Fruit fly (Drosophila melanogaster) whole organism, embryonic: ENCODE data around the gene SKIP.

Source experiments
- Aef1 ChIP-seq: fragments of 200-800 bp; sonication (Bioruptor generic); IDR thresholded peaks from 3 replicates; pipeline ENCODE4 v1.3.6; 2022; ENCODE audit warnings: missing biosample characterization, missing genetic modification characterization
- Blimp-1 ChIP-seq: fragments of 200-800 bp; sonication (Bioruptor generic); optimal IDR thresholded peaks from 3 replicates; lab custom pipeline; 2018; ENCODE audit warnings: missing biosample characterization, missing genetic modification characterization, mild to moderate bottlenecking, moderate library complexity, missing genetic modification reagents
- CG12942 ChIP-seq: fragments of 200-800 bp; sonication (Bioruptor generic); optimal IDR thresholded peaks from 3 replicates; lab custom pipeline; 2016; ENCODE audit warnings: missing biosample characterization, missing genetic modification characterization
- CG14441 ChIP-seq: fragments of 200-800 bp; sonication (Bioruptor generic); IDR thresholded peaks from 2 replicates; pipeline ENCODE4 v1.3.6; 2022; ENCODE audit warnings: missing biosample characterization, missing genetic modification characterization
- CG15073 ChIP-seq: fragments of 200-800 bp; sonication (Bioruptor generic); optimal IDR thresholded peaks from 2 replicates; lab custom pipeline; 2016; ENCODE audit warnings: missing biosample characterization, missing genetic modification characterization
- CG16779 ChIP-seq: fragments of 200-800 bp; sonication (Bioruptor generic); IDR thresholded peaks from 2 replicates; pipeline ENCODE4 v1.3.6; 2022; ENCODE audit warnings: missing biosample characterization, missing genetic modification characterization
- CG17385 ChIP-seq: fragments of 200-800 bp; sonication (Bioruptor generic); optimal IDR thresholded peaks from 3 replicates; lab custom pipeline; 2018; ENCODE audit warnings: missing biosample characterization, mild to moderate bottlenecking, missing genetic modification characterization
- CG18262 ChIP-seq: fragments of 200-800 bp; optimal IDR thresholded peaks from 3 replicates; lab custom pipeline; 2019; ENCODE audit warnings: missing biosample characterization, mild to moderate bottlenecking, missing genetic modification characterization, moderate library complexity
- CG32767 ChIP-seq: fragments of 200-800 bp; sonication (Bioruptor generic); IDR thresholded peaks from 2 replicates; pipeline ENCODE4 v1.3.6; 2022; ENCODE audit warnings: missing biosample characterization, missing genetic modification characterization
- CG33213 ChIP-seq: fragments of 200-800 bp; sonication (Bioruptor generic); optimal IDR thresholded peaks from 3 replicates; lab custom pipeline; 2016; ENCODE audit warnings: missing biosample characterization, missing genetic modification characterization
- CG33557 ChIP-seq: fragments of 200-800 bp; sonication (Bioruptor generic); optimal IDR thresholded peaks from 2 replicates; lab custom pipeline; 2019; ENCODE audit warnings: missing biosample characterization, mild to moderate bottlenecking, missing genetic modification characterization, moderate library complexity
- CG3995 ChIP-seq: fragments of 200-800 bp; sonication (Bioruptor generic); optimal IDR thresholded peaks from 3 replicates; lab custom pipeline; 2016; ENCODE audit warnings: missing biosample characterization, missing genetic modification characterization
- CG5953 ChIP-seq: fragments of 200-800 bp; sonication (Bioruptor generic); IDR thresholded peaks from 2 replicates; pipeline ENCODE4 v1.3.6; 2022; ENCODE audit warnings: missing biosample characterization, missing genetic modification characterization
- CG6813 ChIP-seq: fragments of 200-800 bp; sonication (Bioruptor generic); optimal IDR thresholded peaks from 2 replicates; lab custom pipeline; 2017; ENCODE audit warnings: missing biosample characterization, missing genetic modification characterization, mild to moderate bottlenecking, moderate library complexity, missing genetic modification reagents
- CG7556 ChIP-seq: fragments of 200-800 bp; sonication (Bioruptor generic); optimal IDR thresholded peaks from 2 replicates; lab custom pipeline; 2017; ENCODE audit warnings: missing biosample characterization, mild to moderate bottlenecking, missing genetic modification characterization
- CG9797 ChIP-seq: fragments of 200-800 bp; sonication (Bioruptor generic); optimal IDR thresholded peaks from 3 replicates; lab custom pipeline; 2018; ENCODE audit warnings: missing biosample characterization, mild to moderate bottlenecking, missing genetic modification characterization
- CoRest ChIP-seq: fragments of 200-800 bp; sonication (Bioruptor generic); optimal IDR thresholded peaks from 3 replicates; lab custom pipeline; 2018; ENCODE audit warnings: missing biosample characterization, mild to moderate bottlenecking, missing genetic modification characterization, moderate library complexity
- Dek ChIP-seq: fragments of 200-800 bp; sonication (Bioruptor generic); optimal IDR thresholded peaks from 3 replicates; lab custom pipeline; 2019; ENCODE audit warnings: missing biosample characterization, mild to moderate bottlenecking, missing genetic modification characterization, moderate library complexity
- H2.0 ChIP-seq: fragments of 200-800 bp; sonication (Bioruptor generic); IDR thresholded peaks from 2 replicates; pipeline ENCODE4 v1.3.6; 2022; ENCODE audit warnings: missing biosample characterization, missing genetic modification characterization
- HLH3B ChIP-seq: fragments of 200-800 bp; sonication (Bioruptor generic); IDR thresholded peaks from 2 replicates; pipeline ENCODE4 v1.3.6; 2022; ENCODE audit warnings: missing biosample characterization, missing genetic modification characterization
- HmgZ ChIP-seq: fragments of 200-800 bp; sonication (Bioruptor generic); optimal IDR thresholded peaks from 2 replicates; lab custom pipeline; 2018; ENCODE audit warnings: missing biosample characterization, mild to moderate bottlenecking, missing genetic modification characterization
- MTF-1 ChIP-seq: fragments of 200-800 bp; sonication (Bioruptor generic); optimal IDR thresholded peaks from 2 replicates; lab custom pipeline; 2018; ENCODE audit warnings: missing biosample characterization, mild to moderate bottlenecking, missing genetic modification characterization, borderline replicate concordance
- Mrtf ChIP-seq: fragments of 200-800 bp; sonication (Bioruptor generic); IDR thresholded peaks from 3 replicates; pipeline ENCODE4 v1.3.6; 2022; ENCODE audit warnings: missing biosample characterization, missing genetic modification characterization
- Ptx1 ChIP-seq: fragments of 200-800 bp; sonication (Bioruptor generic); IDR thresholded peaks from 2 replicates; pipeline ENCODE4 v1.3.6; 2022; ENCODE audit warnings: missing biosample characterization, missing genetic modification characterization
- Taf1 ChIP-seq: fragments of 200-800 bp; sonication (Bioruptor generic); IDR thresholded peaks from 2 replicates; pipeline ENCODE4 v1.3.6; 2022; ENCODE audit warnings: missing biosample characterization, missing genetic modification characterization
- Trl ChIP-seq, 3 experiments: fragments of >200 bp in 2 of 3; fragments of 200-800 bp in 1 of 3; sonication (Bioruptor generic) in 1 of 3; optimal IDR thresholded peaks; 2 replicates in 1 of 3; 3 replicates in 2 of 3; lab custom pipeline; 2016 to 2017; ENCODE audit warnings: missing biosample characterization in 1 of 3, missing genetic modification characterization in 1 of 3
- al ChIP-seq: fragments of 200-800 bp; sonication (Bioruptor generic); IDR thresholded peaks from 2 replicates; pipeline ENCODE4 v1.3.6; 2022; ENCODE audit warnings: missing biosample characterization, missing genetic modification characterization
- aop ChIP-seq: fragments of 200-800 bp; sonication (Bioruptor generic); IDR thresholded peaks from 2 replicates; pipeline ENCODE4 v1.3.6; 2022; ENCODE audit warnings: missing biosample characterization, missing genetic modification characterization
- ap ChIP-seq: fragments of 200-800 bp; sonication (Bioruptor generic); IDR thresholded peaks from 2 replicates; pipeline ENCODE4 v1.3.6; 2022; ENCODE audit warnings: missing biosample characterization, missing genetic modification characterization
- ash1 ChIP-seq: fragments of 200-800 bp; sonication (Bioruptor generic); optimal IDR thresholded peaks from 2 replicates; lab custom pipeline; 2018; ENCODE audit warnings: missing biosample characterization, mild to moderate bottlenecking, missing genetic modification characterization
- dan ChIP-seq: fragments of 200-800 bp; sonication (Bioruptor generic); IDR thresholded peaks from 2 replicates; pipeline ENCODE4 v1.3.6; 2022; ENCODE audit warnings: missing biosample characterization, missing genetic modification characterization
- dati ChIP-seq: fragments of 200-800 bp; sonication (Bioruptor generic); IDR thresholded peaks from 2 replicates; pipeline ENCODE4 v1.3.6; 2022; ENCODE audit warnings: missing biosample characterization, missing genetic modification characterization
- dpn ChIP-seq, 2 experiments: fragments of 200-800 bp; sonication (Bioruptor generic); optimal IDR thresholded peaks; 3 replicates each; lab custom pipeline; 2016; ENCODE audit warnings: missing biosample characterization in 2 of 2, missing genetic modification characterization in 2 of 2
- dysf ChIP-seq: fragments of 200-800 bp; sonication (Bioruptor generic); IDR thresholded peaks from 3 replicates; pipeline ENCODE4 v1.3.6; 2022; ENCODE audit warnings: missing biosample characterization, missing genetic modification characterization
- ems ChIP-seq: fragments of 200-800 bp; sonication (Bioruptor generic); optimal IDR thresholded peaks from 3 replicates; lab custom pipeline; 2016; ENCODE audit warnings: missing biosample characterization, missing genetic modification characterization
- gcm2 ChIP-seq: fragments of 200-800 bp; sonication (Bioruptor generic); optimal IDR thresholded peaks from 2 replicates; lab custom pipeline; 2016; ENCODE audit warnings: missing biosample characterization, missing genetic modification characterization
- h ChIP-seq: fragments of >200 bp; optimal IDR thresholded peaks from 2 replicates; lab custom pipeline; 2017
- jing ChIP-seq: fragments of 200-800 bp; sonication (Bioruptor generic); optimal IDR thresholded peaks from 2 replicates; lab custom pipeline; 2018; ENCODE audit warnings: missing biosample characterization, mild to moderate bottlenecking, missing genetic modification characterization
- kni ChIP-seq: fragments of 200-800 bp; sonication (Bioruptor generic); optimal IDR thresholded peaks from 3 replicates; lab custom pipeline; 2017; ENCODE audit warnings: mild to moderate bottlenecking, missing biosample characterization, missing genetic modification reagents, missing genetic modification characterization
- knrl ChIP-seq: fragments of 200-800 bp; sonication (Bioruptor generic); IDR thresholded peaks from 3 replicates; pipeline ENCODE4 v1.3.6; 2022; ENCODE audit warnings: missing biosample characterization, missing genetic modification characterization; ENCODE audit not compliant: partially characterized antibody
- lab ChIP-seq: fragments of 200-800 bp; sonication (Bioruptor generic); optimal IDR thresholded peaks from 3 replicates; lab custom pipeline; 2017; ENCODE audit warnings: missing biosample characterization, missing genetic modification characterization, mild to moderate bottlenecking, moderate library complexity, missing genetic modification reagents
- lov ChIP-seq, 2 experiments: fragments of 200-800 bp in 1 of 2; fragments of >200 bp in 1 of 2; sonication (Bioruptor generic) in 1 of 2; IDR thresholded peaks in 1 of 2; optimal IDR thresholded peaks in 1 of 2; 2 replicates in 1 of 2; 3 replicates in 1 of 2; pipeline versions ENCODE4 v1.3.6 to Lab custom; 2017 to 2022; ENCODE audit warnings: missing biosample characterization in 1 of 2, missing genetic modification characterization in 1 of 2
- onecut ChIP-seq: fragments of 200-800 bp; sonication (Bioruptor generic); IDR thresholded peaks from 2 replicates; pipeline ENCODE4 v1.3.6; 2022; ENCODE audit warnings: missing biosample characterization, missing genetic modification characterization
- repo ChIP-seq: fragments of 200-800 bp; sonication (Bioruptor generic); optimal IDR thresholded peaks from 2 replicates; lab custom pipeline; 2016; ENCODE audit warnings: missing biosample characterization, missing genetic modification characterization
- scrt ChIP-seq: fragments of 200-800 bp; sonication (Bioruptor generic); optimal IDR thresholded peaks from 2 replicates; lab custom pipeline; 2018; ENCODE audit warnings: missing biosample characterization, mild to moderate bottlenecking, missing genetic modification characterization, moderate library complexity
- sens ChIP-seq: fragments of 200-800 bp; sonication (Bioruptor generic); peaks from one replicate; lab custom pipeline; 2016; ENCODE audit warnings: missing biosample characterization, missing genetic modification characterization
- shn ChIP-seq: fragments of 200-800 bp; sonication (Bioruptor generic); optimal IDR thresholded peaks from 3 replicates; lab custom pipeline; 2016; ENCODE audit warnings: missing biosample characterization, missing genetic modification characterization
- sug ChIP-seq: fragments of 200-800 bp; optimal IDR thresholded peaks from 2 replicates; lab custom pipeline; 2019; ENCODE audit warnings: missing biosample characterization, mild to moderate bottlenecking, missing genetic modification characterization, moderate library complexity
- vfl ChIP-seq: fragments of 200-800 bp; sonication (Bioruptor generic); optimal IDR thresholded peaks from 2 replicates; lab custom pipeline; 2016; ENCODE audit warnings: missing biosample characterization, missing genetic modification characterization

The SKIP gene

dm6 chr3R:22260675-22261461 is 127.2 kb downstream of the SKIP start (continued):
- peak; percentile 39; the same call in 1 of the 3 replicates for TF ChIP-seq Aef1
- no peak for TF ChIP-seq sens (GFP tag; lab: Kevin White, UChicago)
- peak; percentile 35 for TF ChIP-seq Blimp-1
- TF ChIP-seq CG33557 (GFP tag; lab: Kevin White, UChicago): no peak
- TF ChIP-seq al (GFP tag; lab: Robert Waterston, UW): no peak
- peak; percentile 86 for TF ChIP-seq scrt (GFP tag; lab: Kevin White, UChicago)
- TF ChIP-seq Taf1 (GFP tag; lab: Robert Waterston, UW): peak; percentile 31; the same call in 1 of the 2 replicates
- no peak for TF ChIP-seq CG32767 (GFP tag; lab: Robert Waterston, UW)
- TF ChIP-seq Mrtf (GFP tag; lab: Robert Waterston, UW): no peak
- TF ChIP-seq lab (GFP tag; lab: Kevin White, UChicago): peak; percentile 49
- TF ChIP-seq ash1 (GFP tag; lab: Kevin White, UChicago): no peak
- TF ChIP-seq repo (GFP tag; lab: Kevin White, UChicago): no peak
- no peak for TF ChIP-seq shn (GFP tag; lab: Kevin White, UChicago)
- peak; percentile 47 for TF ChIP-seq CG7556 (GFP tag; lab: Kevin White, UChicago)
- no peak for TF ChIP-seq ap (GFP tag; lab: Robert Waterston, UW)
- no peak for TF ChIP-seq aop (GFP tag; lab: Robert Waterston, UW)
- no peak for TF ChIP-seq CG9797 (GFP tag; lab: Kevin White, UChicago)
- no peak for TF ChIP-seq HmgZ
- TF ChIP-seq dpn (GFP tag; optimal IDR thresholded peaks at IDR 0.05; lab: Kevin White, UChicago): peak in 1 of 2 experiments; percentile 5
- no peak for TF ChIP-seq CG5953 (GFP tag; lab: Robert Waterston, UW)
- TF ChIP-seq kni (GFP tag; lab: Kevin White, UChicago): no peak
- no peak for TF ChIP-seq jing (GFP tag; lab: Kevin White, UChicago)
- peak; percentile 31; the same call in 1 of the 2 replicates for TF ChIP-seq H2.0 (GFP tag; lab: Robert Waterston, UW)
- no peak for TF ChIP-seq MTF-1 (GFP tag; lab: Kevin White, UChicago)
- no peak for TF ChIP-seq CG33213 (GFP tag; lab: Kevin White, UChicago)
- TF ChIP-seq CG18262 (tag; lab: Kevin White, UChicago): peak; percentile 37
- no peak for TF ChIP-seq lov (optimal IDR thresholded peaks at IDR 0.05; lab: Kevin White, UChicago)
- no peak for TF ChIP-seq lov (GFP tag; IDR thresholded peaks at IDR 0.05; lab: Robert Waterston, UW)
- no peak for TF ChIP-seq h (lab: Kevin White, UChicago)
- TF ChIP-seq gcm2 (GFP tag; lab: Kevin White, UChicago): no peak
- TF ChIP-seq CG6813: no peak
- TF ChIP-seq HLH3B: peak; percentile 51; the same call in 1 of the 2 replicates
- no peak for TF ChIP-seq Dek (tag; lab: Kevin White, UChicago)
- peak; percentile 16; the same call in 1 of the 2 replicates for TF ChIP-seq onecut
- TF ChIP-seq dysf (GFP tag; lab: Robert Waterston, UW): peak; percentile 46; the same call in 1 of the 3 replicates
- TF ChIP-seq dati: no peak
- no peak for TF ChIP-seq vfl (GFP tag; lab: Kevin White, UChicago)
- no peak for TF ChIP-seq Trl (optimal IDR thresholded peaks at IDR 0.05; lab: Kevin White, UChicago)
- no peak for TF ChIP-seq Trl (GFP tag; optimal IDR thresholded peaks at IDR 0.05; lab: Kevin White, UChicago)
- TF ChIP-seq CG14441: no peak; the same call in 1 of the 2 replicates
- TF ChIP-seq sug: no peak
- TF ChIP-seq CG16779 (GFP tag; lab: Robert Waterston, UW): no peak
- peak; percentile 24 for TF ChIP-seq CoRest (tag; lab: Kevin White, UChicago)
- peak; percentile 45; the same call in 1 of the 2 replicates for TF ChIP-seq Ptx1 (GFP tag; lab: Robert Waterston, UW)
- no peak for TF ChIP-seq dan
- TF ChIP-seq CG17385: no peak
- no peak for TF ChIP-seq CG12942 (GFP tag; lab: Kevin White, UChicago)
- TF ChIP-seq ems (GFP tag; lab: Kevin White, UChicago): no peak
- TF ChIP-seq knrl: no peak
- no peak for TF ChIP-seq CG15073 (GFP tag; lab: Kevin White, UChicago)
- TF ChIP-seq CG3995: no peak
